Worm (Caenorhabditis elegans) whole organism, L4/young adult: Measurements from ENCODE around the gene nhr-135.
"Not testable (repeated sequence)": the region's sequence is repeated elsewhere in the genome, so short reads cannot be mapped to it uniquely, and the experiment has no call there.

Source experiments
- W03F9.2 ChIP-seq: fragments of 150-350 bp; optimal IDR thresholded peaks from 2 replicates; lab custom pipeline; 2014; ENCODE audit warnings: missing biosample characterization, missing genetic modification characterization
- dao-5 ChIP-seq: sonication (generic microtip); optimal IDR thresholded peaks from 2 replicates; lab custom pipeline; 2016; ENCODE audit warnings: missing genotype, missing genetic modification characterization, moderate library complexity, missing compliant biosample characterization
- him-1 ChIP-seq: sonication (generic microtip); optimal IDR thresholded peaks from 2 replicates; lab custom pipeline; 2016; ENCODE audit warnings: missing genotype, missing genetic modification reagents, missing genetic modification characterization, missing compliant biosample characterization

The nhr-135 gene

DNA sequence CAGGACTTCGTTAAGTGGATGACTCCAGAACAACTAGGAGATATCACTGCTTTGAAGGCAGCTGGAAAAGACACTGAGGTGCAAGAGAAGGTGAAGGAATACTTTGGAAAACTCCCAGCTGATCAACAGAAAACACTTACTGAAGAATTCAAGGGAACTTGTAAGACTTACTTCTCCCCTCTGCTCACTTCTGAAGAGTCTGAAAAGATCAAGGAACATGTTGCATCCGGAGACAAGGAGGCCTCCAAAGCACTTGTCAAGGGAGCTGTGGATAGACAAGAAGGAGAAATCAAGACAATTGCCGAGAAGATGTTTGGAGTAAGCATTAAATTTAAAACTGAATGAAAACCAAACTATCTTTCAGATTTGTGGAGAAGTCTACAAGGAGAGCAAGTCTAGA, 14.2 kb downstream of the nhr-135 start:
- TF ChIP-seq dao-5 (tag; lab: Kevin White, UChicago) = no peak
- no peak for TF ChIP-seq W03F9.2 (tag; lab: Kevin White, UChicago)
- no peak for TF ChIP-seq him-1 (tag; lab: Kevin White, UChicago)

DNA sequence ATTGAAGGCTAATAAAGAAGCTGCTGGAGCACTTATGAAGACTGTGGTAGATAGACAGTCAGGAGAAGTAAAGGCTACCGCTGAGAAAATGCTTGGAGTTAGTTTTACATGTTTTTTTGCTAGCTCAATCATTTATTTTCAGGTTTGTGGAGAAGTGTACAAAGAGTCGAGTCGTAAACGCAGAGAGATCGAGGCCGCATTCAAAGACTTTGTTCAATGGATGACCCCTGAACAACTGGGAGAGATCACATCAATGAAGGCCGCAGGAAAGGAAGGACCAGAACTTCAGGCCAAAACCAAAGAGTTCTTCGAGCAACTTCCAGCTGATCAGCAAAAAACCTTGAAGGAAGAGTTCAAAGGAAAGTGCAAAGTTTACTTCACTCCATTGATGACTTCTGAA, 14.8 kb downstream of the nhr-135 start:
- no peak for TF ChIP-seq W03F9.2 (tag; lab: Kevin White, UChicago)
- no peak for TF ChIP-seq dao-5 (tag; lab: Kevin White, UChicago)
- TF ChIP-seq him-1 (tag; lab: Kevin White, UChicago) = no peak

DNA sequence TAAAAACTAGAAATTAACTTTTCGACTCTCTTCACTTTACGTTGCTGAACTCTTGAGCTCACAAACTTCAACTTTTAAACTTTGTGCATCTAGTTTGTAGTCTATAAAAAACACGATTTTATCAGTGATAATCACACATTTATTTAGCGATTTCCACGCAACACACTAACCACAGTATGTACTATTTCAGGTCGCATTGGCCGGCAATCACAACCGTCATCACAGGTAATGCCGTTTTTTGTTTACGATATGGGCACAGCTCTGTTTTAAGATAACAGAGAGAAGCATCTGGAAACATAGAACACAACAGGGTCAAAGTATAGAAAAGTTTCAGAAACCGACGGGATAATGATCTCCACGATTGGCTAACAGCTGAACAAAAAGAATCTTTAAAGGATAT, 17.4 kb downstream of the nhr-135 start:
- no peak for TF ChIP-seq dao-5 (tag; lab: Kevin White, UChicago)
- no peak for TF ChIP-seq W03F9.2 (tag; lab: Kevin White, UChicago)
- TF ChIP-seq him-1 (tag; lab: Kevin White, UChicago) = no peak

DNA sequence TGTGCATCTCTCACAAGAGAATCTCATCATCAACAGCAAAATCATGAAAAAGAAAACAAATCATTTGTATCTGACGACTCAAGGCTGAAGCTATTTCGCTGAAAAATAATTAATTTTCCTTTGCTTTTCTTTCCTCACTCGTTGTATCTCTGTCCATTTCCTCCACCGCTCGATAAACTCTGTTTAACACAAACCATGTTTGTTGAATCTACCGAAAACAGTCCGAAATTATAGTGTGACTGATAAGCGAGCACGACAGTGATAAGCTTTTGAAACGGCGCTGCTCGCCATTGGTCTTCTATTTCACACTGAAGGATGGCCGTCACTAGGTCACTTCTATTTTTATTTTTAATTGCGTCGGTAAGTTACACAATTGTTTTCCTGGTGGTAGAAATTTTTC, 17.9 kb downstream of the nhr-135 start, which contains the start of gene npa-1:
Gene npa-1, plus strand, starts transcription at position 142 of the 400 bp plus-strand sequence.
- no peak for TF ChIP-seq dao-5 (tag; lab: Kevin White, UChicago)
- TF ChIP-seq him-1 (tag; lab: Kevin White, UChicago) = no peak
- TF ChIP-seq W03F9.2 (tag; lab: Kevin White, UChicago) = no peak

DNA sequence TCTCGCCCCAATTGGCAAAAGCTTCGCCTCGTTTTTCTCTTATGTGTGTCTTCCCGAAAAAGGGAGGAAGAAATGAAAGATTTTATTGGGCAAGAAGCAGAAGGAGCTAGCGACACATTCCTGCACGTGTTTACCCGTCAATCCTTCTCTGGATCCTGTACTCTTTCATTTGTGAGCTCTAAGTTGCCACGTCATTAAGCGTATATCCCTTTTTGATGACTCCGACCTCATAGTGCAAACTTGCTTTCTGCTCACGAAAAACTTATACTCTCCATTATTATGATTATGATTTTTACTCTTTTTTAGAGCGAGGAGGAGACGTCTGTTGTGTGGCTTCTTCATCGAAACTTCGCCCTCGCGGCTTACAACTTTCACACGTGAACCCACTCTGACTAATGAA, 21.3 kb downstream of the nhr-135 start, which contains the start of gene F27B10.1:
Gene F27B10.1, plus strand, starts transcription at position 301 of the 400 bp plus-strand sequence.
- no peak for TF ChIP-seq him-1 (tag; lab: Kevin White, UChicago)
- TF ChIP-seq dao-5 (tag; lab: Kevin White, UChicago) = no peak
- TF ChIP-seq W03F9.2 (tag; lab: Kevin White, UChicago) = no peak

DNA sequence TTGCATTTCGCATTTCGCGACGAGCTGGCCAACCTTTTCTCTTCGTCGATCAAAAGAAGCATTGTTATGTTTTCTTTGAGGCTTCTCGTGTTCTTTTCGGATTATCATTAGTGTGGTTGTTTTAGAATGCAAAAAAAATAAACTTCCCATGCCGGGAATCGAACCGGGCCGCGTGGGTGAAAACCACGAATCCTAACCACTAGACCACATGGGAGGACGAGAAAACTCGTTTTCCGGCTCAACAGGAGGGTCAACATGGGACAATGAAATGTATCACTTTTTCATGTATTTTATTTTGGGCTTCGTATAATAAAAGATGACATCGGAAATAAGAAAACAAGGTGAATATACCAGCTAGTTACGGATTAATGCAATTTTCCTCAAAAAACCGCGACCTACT, 24.0 kb downstream of the nhr-135 start:
- no peak for TF ChIP-seq him-1 (tag; lab: Kevin White, UChicago)
- TF ChIP-seq dao-5 (tag; lab: Kevin White, UChicago) = no peak
- no peak for TF ChIP-seq W03F9.2 (tag; lab: Kevin White, UChicago)

DNA sequence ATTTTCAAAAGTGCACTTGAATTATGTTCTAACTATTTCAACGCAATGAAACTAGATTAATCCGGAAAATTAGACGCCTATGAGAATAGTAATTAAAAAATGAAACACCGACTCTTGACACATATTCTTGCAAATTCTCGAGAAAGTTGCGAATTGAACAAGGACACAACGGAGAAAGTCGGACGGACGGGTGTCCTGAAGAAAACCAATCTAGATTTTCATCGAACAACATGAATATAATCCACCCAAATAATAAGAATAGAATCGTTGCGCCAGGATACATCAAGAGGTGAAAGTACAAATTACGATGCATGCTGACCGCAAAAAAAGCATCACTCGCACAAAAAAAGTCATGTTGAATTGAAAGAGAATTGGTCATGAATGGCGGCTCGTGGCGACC, 24.7 kb downstream of the nhr-135 start:
- TF ChIP-seq dao-5 (tag; lab: Kevin White, UChicago) (no peak), W03F9.2 (tag; lab: Kevin White, UChicago) (no peak), him-1 (tag; lab: Kevin White, UChicago) (no peak)

DNA sequence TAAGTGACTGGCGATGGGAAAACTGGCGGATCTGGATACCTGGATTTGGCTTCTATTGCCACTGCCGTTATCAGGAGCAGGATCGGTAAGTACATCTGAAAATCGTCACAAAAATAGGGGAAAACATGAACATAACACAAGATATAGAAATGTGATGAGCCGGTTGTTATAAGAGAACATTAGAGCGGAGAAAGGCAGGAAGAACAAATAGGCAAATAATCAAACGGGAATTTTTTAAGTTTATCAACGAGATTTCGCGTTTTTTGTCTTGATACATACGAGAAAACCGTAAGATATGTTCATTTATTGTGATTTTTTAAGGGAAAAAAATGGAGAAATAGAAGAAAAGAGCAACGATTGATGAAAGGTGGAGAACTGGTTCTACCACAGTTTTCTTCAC, 28.3 kb downstream of the nhr-135 start, which contains the start of gene Y57E12AR.1:
Gene Y57E12AR.1, minus strand, starts transcription at position 101 of the 400 bp plus-strand sequence.
- TF ChIP-seq dao-5 (tag; lab: Kevin White, UChicago) (no peak), him-1 (tag; lab: Kevin White, UChicago) (no peak), W03F9.2 (tag; lab: Kevin White, UChicago) (no peak)

DNA sequence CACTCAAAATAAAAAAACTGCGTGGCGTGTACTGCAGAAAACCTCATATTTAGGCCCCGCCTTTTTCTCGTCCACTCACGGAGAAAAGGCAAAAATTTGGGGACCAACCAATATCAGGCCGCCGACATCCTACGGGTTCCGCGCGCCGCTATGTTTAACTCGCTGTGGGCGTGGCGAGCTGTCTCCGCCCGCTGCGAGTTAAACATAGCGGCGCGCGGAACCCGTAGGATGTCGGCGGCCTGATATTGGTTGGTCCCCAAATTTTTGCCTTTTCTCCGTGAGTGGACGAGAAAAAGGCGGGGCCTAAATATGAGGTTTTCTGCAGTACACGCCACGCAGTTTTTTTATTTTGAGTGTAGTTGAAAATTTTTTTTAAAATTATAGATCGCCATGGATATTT, 30.8 kb downstream of the nhr-135 start, which contains the start of gene tmem-258:
Gene tmem-258, plus strand, starts transcription at position 385 of the 400 bp plus-strand sequence.
- TF ChIP-seq dao-5, W03F9.2, him-1 (tag; lab: Kevin White, UChicago): not testable (repeated sequence)

DNA sequence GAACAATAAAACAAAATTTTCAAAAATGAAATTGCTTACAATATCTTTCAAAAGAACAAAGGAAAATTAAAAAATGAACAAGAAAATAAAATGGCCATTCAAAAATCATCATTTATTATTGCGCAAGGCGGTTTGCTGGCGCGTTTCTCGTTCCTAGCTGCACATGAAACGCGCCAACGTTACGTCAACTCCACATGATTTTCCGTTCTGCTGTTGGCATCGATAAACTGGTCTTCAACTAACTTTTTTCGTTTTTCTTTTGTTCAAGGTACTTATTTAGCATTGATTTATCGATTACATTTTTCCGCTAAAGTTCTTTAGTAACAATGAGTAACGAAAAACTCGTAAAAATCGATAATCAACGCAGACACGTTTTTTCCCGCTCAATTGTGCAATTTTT, 33.2 kb downstream of the nhr-135 start, which contains the start of the genes Y57E12AL.6 and Y57E12AL.1:
Gene Y57E12AL.6, minus strand, starts transcription at position 75 of the 400 bp plus-strand sequence.
Gene Y57E12AL.1, plus strand, starts transcription at position 135 of the 400 bp plus-strand sequence.
- TF ChIP-seq W03F9.2 (tag; lab: Kevin White, UChicago) (peak; percentile 95), him-1 (tag; lab: Kevin White, UChicago) (no peak)

DNA sequence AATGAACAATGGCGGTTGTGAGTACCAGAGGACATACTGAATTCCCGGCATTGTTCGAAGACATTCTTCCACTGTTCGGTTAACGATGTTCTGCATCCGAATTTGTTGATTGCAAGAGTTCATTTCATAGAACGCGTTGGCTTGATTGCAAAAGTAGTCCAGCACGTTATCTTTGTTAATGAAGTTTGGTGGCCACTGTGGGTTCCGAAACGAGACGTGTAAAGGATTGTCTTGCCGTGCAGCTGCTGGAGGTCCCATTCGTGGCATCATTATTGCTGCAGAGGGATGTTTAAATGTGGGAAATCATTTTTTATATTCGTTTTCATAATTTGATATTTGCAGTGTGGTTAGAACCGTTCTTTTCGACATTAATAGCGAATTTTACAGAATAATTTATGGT, 34.2 kb downstream of the nhr-135 start, which contains the start of gene mdt-6:
Gene mdt-6, minus strand, starts transcription at position 275 of the 400 bp plus-strand sequence.
- TF ChIP-seq W03F9.2 (tag; lab: Kevin White, UChicago) (no peak), dao-5 (tag; lab: Kevin White, UChicago) (no peak), him-1 (tag; lab: Kevin White, UChicago) (no peak)

DNA sequence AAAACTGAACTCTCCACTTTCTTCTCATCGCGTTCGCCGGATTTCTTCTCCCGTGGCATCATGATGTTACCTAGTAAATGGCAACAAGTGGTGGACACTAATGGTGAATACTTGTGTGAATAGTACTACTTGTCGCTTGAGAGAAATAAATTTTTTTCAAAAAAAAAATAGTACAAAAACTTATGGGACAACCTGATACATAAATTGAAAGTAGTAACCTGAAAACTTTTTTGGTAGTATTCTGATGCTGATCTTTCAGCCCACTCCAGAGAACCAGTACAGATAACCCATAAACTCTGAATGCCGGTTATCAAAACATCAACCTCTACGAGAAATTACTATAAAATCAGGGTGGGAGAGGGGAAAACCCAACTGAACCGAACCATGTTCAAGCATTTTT, 35.8 kb downstream of the nhr-135 start, which contains the start of gene Y57E12AL.2:
Gene Y57E12AL.2, plus strand, starts transcription at position 301 of the 400 bp plus-strand sequence.
- TF ChIP-seq W03F9.2, him-1, dao-5 (tag; lab: Kevin White, UChicago): not testable (repeated sequence)

DNA sequence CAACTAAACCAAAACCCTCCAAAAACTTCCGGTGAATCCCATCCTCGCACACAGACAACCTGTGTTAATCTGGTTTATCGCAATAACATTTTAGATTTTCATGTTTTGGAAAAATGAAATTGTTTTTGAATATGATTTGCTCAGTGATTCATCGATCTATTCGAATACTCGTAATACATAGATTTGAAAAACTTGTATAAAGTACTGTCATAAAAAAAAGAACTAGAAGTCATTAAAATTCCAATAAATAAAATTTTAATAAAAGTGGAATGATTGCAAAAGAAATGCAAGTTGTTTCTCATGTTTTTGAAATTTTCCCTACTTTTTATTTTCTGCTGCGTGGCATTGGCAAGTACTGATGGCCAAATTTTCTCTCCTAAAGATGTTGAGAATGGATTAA, 39.0 kb downstream of the nhr-135 start, which contains the start of gene spig-8:
Gene spig-8, plus strand, starts transcription at position 301 of the 400 bp plus-strand sequence.
- TF ChIP-seq dao-5 (tag; lab: Kevin White, UChicago) (no peak), him-1 (tag; lab: Kevin White, UChicago) (no peak), W03F9.2 (tag; lab: Kevin White, UChicago) (no peak)

DNA sequence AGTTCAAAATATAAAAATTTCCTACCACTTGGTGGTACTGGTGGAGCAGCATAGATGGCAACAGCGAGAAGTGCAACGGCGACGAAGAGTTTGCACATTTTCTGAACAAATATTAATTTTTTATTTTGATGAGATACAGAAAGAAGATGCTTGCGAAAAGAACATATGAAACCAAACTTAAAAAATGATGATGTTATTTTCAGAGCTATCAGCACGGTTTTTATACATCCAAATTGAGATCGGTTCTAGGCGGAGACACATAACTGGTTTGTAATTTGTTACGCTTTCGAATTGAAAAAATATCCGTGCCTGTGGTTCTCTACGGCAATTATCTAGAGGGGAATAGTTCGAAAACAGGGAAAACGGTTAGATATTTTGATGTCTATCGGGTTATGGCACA, 40.5 kb downstream of the nhr-135 start, which contains the start of gene txt-17:
Gene txt-17, minus strand, starts transcription at position 101 of the 400 bp plus-strand sequence.
- no peak for TF ChIP-seq him-1 (tag; lab: Kevin White, UChicago)
- TF ChIP-seq dao-5 (tag; lab: Kevin White, UChicago) = no peak
- TF ChIP-seq W03F9.2 (tag; lab: Kevin White, UChicago) = no peak
